Fruit fly (Drosophila melanogaster) whole organism, pupa: ENCODE data around the gene CG10694.

Experiments used
- CG10348 ChIP-seq: fragments of 200-800 bp; sonication (Bioruptor generic); IDR thresholded peaks from 2 replicates; pipeline ENCODE4 v1.3.6; 2022; ENCODE audit warnings: missing biosample characterization, missing genetic modification characterization
- CG12605 ChIP-seq: fragments of 200-800 bp; sonication (Bioruptor generic); IDR thresholded peaks from 2 replicates; pipeline ENCODE4 v1.3.6; 2022; ENCODE audit warnings: missing biosample characterization, missing genetic modification characterization
- CG13204 ChIP-seq: fragments of 200-800 bp; sonication (Bioruptor generic); optimal IDR thresholded peaks from 2 replicates; lab custom pipeline; 2018; ENCODE audit warnings: missing biosample characterization, mild to moderate bottlenecking, missing genetic modification characterization, moderate library complexity
- CG14655 ChIP-seq: fragments of 200-800 bp; sonication (Bioruptor generic); optimal IDR thresholded peaks from 3 replicates; lab custom pipeline; 2017; ENCODE audit warnings: mild to moderate bottlenecking, missing biosample characterization, missing genetic modification reagents, missing genetic modification characterization
- CG15710 ChIP-seq: fragments of 200-800 bp; sonication (Bioruptor generic); optimal IDR thresholded peaks from 2 replicates; lab custom pipeline; 2018; ENCODE audit warnings: missing biosample characterization, mild to moderate bottlenecking, missing genetic modification characterization, moderate library complexity
- CG17806 ChIP-seq: fragments of 200-800 bp; sonication (Bioruptor generic); optimal IDR thresholded peaks from 2 replicates; lab custom pipeline; 2018; ENCODE audit warnings: missing biosample characterization, mild to moderate bottlenecking, missing genetic modification characterization, moderate library complexity
- CG32121 ChIP-seq: fragments of 200-800 bp; sonication (Bioruptor generic); IDR thresholded peaks from 2 replicates; pipeline ENCODE4 v1.3.6; 2022; ENCODE audit warnings: missing biosample characterization, missing genetic modification characterization
- CG34367 ChIP-seq: fragments of 200-800 bp; sonication (Bioruptor generic); optimal IDR thresholded peaks from 2 replicates; lab custom pipeline; 2018; ENCODE audit warnings: missing biosample characterization, mild to moderate bottlenecking, missing genetic modification characterization
- CG4496 ChIP-seq: fragments of 200-800 bp; sonication (Bioruptor generic); IDR thresholded peaks from 3 replicates; pipeline ENCODE4 v1.3.6; 2022; ENCODE audit warnings: missing biosample characterization, missing genetic modification characterization
- CG8159 ChIP-seq: fragments of 200-800 bp; sonication (Bioruptor generic); optimal IDR thresholded peaks from 3 replicates; lab custom pipeline; 2018; ENCODE audit warnings: missing biosample characterization, mild to moderate bottlenecking, missing genetic modification characterization, moderate library complexity
- CG8301 ChIP-seq: fragments of 200-800 bp; sonication (Bioruptor generic); optimal IDR thresholded peaks from 2 replicates; lab custom pipeline; 2018; ENCODE audit warnings: missing biosample characterization, mild to moderate bottlenecking, missing genetic modification characterization
- CG9948 ChIP-seq: fragments of 200-800 bp; sonication (Bioruptor generic); optimal IDR thresholded peaks from 2 replicates; lab custom pipeline; 2018; ENCODE audit warnings: missing biosample characterization, mild to moderate bottlenecking, missing genetic modification characterization, moderate library complexity
- D1 ChIP-seq: fragments of 200-800 bp; sonication (Bioruptor generic); optimal IDR thresholded peaks from 2 replicates; lab custom pipeline; 2018; ENCODE audit warnings: missing biosample characterization, mild to moderate bottlenecking, missing genetic modification characterization, moderate library complexity
- EcR ChIP-seq: fragments of 200-800 bp; sonication (Bioruptor generic); optimal IDR thresholded peaks from 3 replicates; lab custom pipeline; 2019; ENCODE audit warnings: missing biosample characterization, missing genetic modification characterization, mild to moderate bottlenecking, moderate library complexity, missing genetic modification reagents
- Ets98B ChIP-seq: fragments of 200-800 bp; sonication (Bioruptor generic); IDR thresholded peaks from 2 replicates; pipeline ENCODE4 v1.3.6; 2022; ENCODE audit warnings: missing biosample characterization, missing genetic modification characterization
- Pif1A ChIP-seq: fragments of 200-800 bp; sonication (Bioruptor generic); optimal IDR thresholded peaks from 3 replicates; lab custom pipeline; 2016; ENCODE audit warnings: missing biosample characterization, missing genetic modification characterization
- Pif1B ChIP-seq: fragments of 200-800 bp; sonication (Bioruptor generic); optimal IDR thresholded peaks from 3 replicates; lab custom pipeline; 2016; ENCODE audit warnings: missing biosample characterization, missing genetic modification characterization
- Snoo ChIP-seq: fragments of 200-800 bp; sonication (Bioruptor generic); optimal IDR thresholded peaks from 3 replicates; lab custom pipeline; 2017; ENCODE audit warnings: missing biosample characterization, mild to moderate bottlenecking, missing genetic modification characterization, inconsistent platforms
- fd96Ca ChIP-seq: fragments of 200-800 bp; sonication (Bioruptor generic); IDR thresholded peaks from 3 replicates; pipeline ENCODE4 v1.3.6; 2022; ENCODE audit warnings: missing biosample characterization, missing genetic modification characterization
- gl ChIP-seq: fragments of 200-800 bp; sonication (Bioruptor generic); optimal IDR thresholded peaks from 2 replicates; lab custom pipeline; 2018; ENCODE audit warnings: missing biosample characterization, mild to moderate bottlenecking, missing genetic modification characterization
- rn ChIP-seq: fragments of 200-800 bp; sonication (Bioruptor generic); IDR thresholded peaks from 2 replicates; pipeline ENCODE4 v1.3.6; 2022; ENCODE audit warnings: missing biosample characterization, missing genetic modification characterization

The CG10694 gene

dm6 chr3R:24138478-24139455, 31.6 kb downstream of the CG10694 start:
- no peak for TF ChIP-seq Pif1A (GFP tag; lab: Kevin White, UChicago)
- no peak for TF ChIP-seq CG8159 (tag; lab: Kevin White, UChicago)
- no peak for TF ChIP-seq CG14655 (GFP tag; lab: Kevin White, UChicago)
- no peak for TF ChIP-seq CG10348 (GFP tag; lab: Robert Waterston, UW)
- no peak for TF ChIP-seq Ets98B (GFP tag; lab: Robert Waterston, UW)
- TF ChIP-seq D1 (tag; lab: Kevin White, UChicago): no peak
- no peak for TF ChIP-seq gl (tag; lab: Kevin White, UChicago)
- TF ChIP-seq CG13204 (GFP tag; lab: Kevin White, UChicago): no peak
- no peak for TF ChIP-seq CG8301
- TF ChIP-seq CG4496 (GFP tag; lab: Robert Waterston, UW): no peak
- TF ChIP-seq, all 21 proteins: peak for 0

dm6 chr3R:24139646-24140130, 32.5 kb downstream of the CG10694 start:
- TF ChIP-seq EcR (no peak), CG4496 (GFP tag; lab: Robert Waterston, UW) (0 out of 3 replicates have a peak, but pooled peaks have one; percentile 16), CG13204 (GFP tag; lab: Kevin White, UChicago) (no peak), CG14655 (GFP tag; lab: Kevin White, UChicago) (no peak), CG15710 (no peak), CG9948 (no peak), CG17806 (no peak)
- TF ChIP-seq, all 21 proteins: peak for 1

dm6 chr3R:24141013-24141592, 33.9 kb downstream of the CG10694 start, which contains the start of gene Kal1:
Gene Kal1, plus strand, starts transcription at chr3R:24141395.
- TF ChIP-seq CG8159 (tag; lab: Kevin White, UChicago): peak; percentile 98
- peak; percentile 97 for TF ChIP-seq CG9948
- peak; percentile 97 for TF ChIP-seq CG34367 (tag; lab: Kevin White, UChicago)
- TF ChIP-seq rn (GFP tag; lab: Robert Waterston, UW): peak; percentile 92
- TF ChIP-seq CG14655 (GFP tag; lab: Kevin White, UChicago): peak; percentile 96
- TF ChIP-seq CG4496 (GFP tag; lab: Robert Waterston, UW): peak; percentile 97
- peak; percentile 95 for TF ChIP-seq CG8301
- peak; percentile 96 for TF ChIP-seq Pif1A (GFP tag; lab: Kevin White, UChicago)
- TF ChIP-seq fd96Ca (GFP tag; lab: Robert Waterston, UW): peak; percentile 97
- TF ChIP-seq EcR: peak; percentile 79
- peak; percentile 98 for TF ChIP-seq CG13204 (GFP tag; lab: Kevin White, UChicago)
- TF ChIP-seq CG10348 (GFP tag; lab: Robert Waterston, UW): peak; percentile 79
- TF ChIP-seq Ets98B (GFP tag; lab: Robert Waterston, UW): peak; percentile 98
- peak; percentile 98 for TF ChIP-seq CG12605 (GFP tag; lab: Robert Waterston, UW)
- TF ChIP-seq gl (tag; lab: Kevin White, UChicago): peak; percentile 96
- TF ChIP-seq D1 (tag; lab: Kevin White, UChicago): peak; percentile 92
- peak; percentile 98 for TF ChIP-seq CG17806
- peak; percentile 99 for TF ChIP-seq Snoo
- TF ChIP-seq CG32121 (GFP tag; lab: Robert Waterston, UW): peak; percentile 98
- TF ChIP-seq CG15710: peak; percentile 98
- TF ChIP-seq Pif1B (GFP tag; lab: Kevin White, UChicago): peak; percentile 97

DNA sequence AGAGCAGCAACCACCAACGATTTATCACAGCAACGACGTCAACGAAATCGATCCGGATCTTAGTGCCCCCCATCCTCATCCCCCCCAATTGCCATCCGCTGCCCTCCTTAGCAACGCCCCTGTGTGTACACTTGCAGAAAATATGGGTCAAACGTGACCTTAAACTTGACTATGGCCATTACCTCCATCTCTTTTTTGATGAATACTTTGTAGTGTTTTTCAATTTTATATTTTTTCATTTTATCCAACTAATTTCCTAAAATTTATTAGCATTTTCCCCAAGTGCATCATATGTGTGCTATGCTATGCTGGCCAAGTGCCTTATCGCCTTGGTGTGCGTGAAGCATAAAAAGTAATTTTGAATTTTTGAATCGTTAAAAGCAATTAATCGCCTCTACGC, 35.8 kb downstream of the CG10694 start:
- peak; percentile 89 for TF ChIP-seq CG17806
- peak; percentile 89 for TF ChIP-seq CG4496 (GFP tag; lab: Robert Waterston, UW)
- no peak for TF ChIP-seq EcR
- TF ChIP-seq CG32121 (GFP tag; lab: Robert Waterston, UW): peak; percentile 55
- TF ChIP-seq Ets98B (GFP tag; lab: Robert Waterston, UW): peak; percentile 81
- TF ChIP-seq CG8159 (tag; lab: Kevin White, UChicago): peak; percentile 92
- TF ChIP-seq CG8301: peak; percentile 78
- peak; percentile 83 for TF ChIP-seq Snoo
- TF ChIP-seq CG14655 (GFP tag; lab: Kevin White, UChicago): peak; percentile 85
- TF ChIP-seq CG9948: peak; percentile 85
- TF ChIP-seq Pif1B (GFP tag; lab: Kevin White, UChicago): peak; percentile 88
- TF ChIP-seq CG15710: peak; percentile 89
- TF ChIP-seq fd96Ca (GFP tag; lab: Robert Waterston, UW): peak; percentile 89
- no peak for TF ChIP-seq CG10348 (GFP tag; lab: Robert Waterston, UW)
- TF ChIP-seq Pif1A (GFP tag; lab: Kevin White, UChicago): peak; percentile 86
- TF ChIP-seq CG12605 (GFP tag; lab: Robert Waterston, UW): peak; percentile 82
- peak; percentile 75 for TF ChIP-seq gl (tag; lab: Kevin White, UChicago)
- TF ChIP-seq rn (GFP tag; lab: Robert Waterston, UW): peak; percentile 81
- TF ChIP-seq CG13204 (GFP tag; lab: Kevin White, UChicago): peak; percentile 38
- peak; percentile 46 for TF ChIP-seq D1 (tag; lab: Kevin White, UChicago)
- peak; percentile 80 for TF ChIP-seq CG34367 (tag; lab: Kevin White, UChicago)

DNA sequence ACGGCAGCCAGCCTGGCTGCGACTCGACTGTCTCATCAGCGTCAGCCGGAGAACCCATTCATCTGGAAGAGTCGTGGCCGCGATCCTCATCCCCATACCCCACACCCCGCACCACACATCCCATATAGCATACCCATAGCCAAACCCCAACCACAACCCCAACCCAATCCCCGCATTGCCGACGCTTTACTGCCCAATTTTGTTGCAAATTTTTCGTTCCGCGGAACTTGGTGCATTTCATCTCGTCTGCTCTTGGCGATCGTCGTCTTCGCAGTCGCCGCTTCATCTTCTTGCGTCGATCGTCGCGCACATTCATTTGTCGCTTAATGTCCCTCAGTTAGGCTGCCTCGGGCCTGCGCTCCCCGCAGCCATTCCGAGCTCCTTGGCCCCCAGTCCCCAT, 36.2 kb downstream of the CG10694 start:
- TF ChIP-seq CG13204 (GFP tag; lab: Kevin White, UChicago) (peak; percentile 18), Snoo (no peak), CG32121 (GFP tag; lab: Robert Waterston, UW) (peak; percentile 21; the same call in 1 of the 2 replicates)
- TF ChIP-seq, all 21 proteins: peak for 2
